Worm (Caenorhabditis elegans) whole organism, young adult: ENCODE data around the gene unc-50.

Source experiments
- B0336.3 ChIP-seq: fragments of 200-800 bp; sonication (Bioruptor generic); IDR thresholded peaks from 2 replicates; pipeline ENCODE4 v1.3.6; 2022; ENCODE audit warnings: missing genetic modification characterization, missing compliant biosample characterization
- F23B12.7 ChIP-seq: sonication (generic microtip); optimal IDR thresholded peaks from 2 replicates; lab custom pipeline; 2017; ENCODE audit warnings: missing genetic modification characterization, mild to moderate bottlenecking, missing compliant biosample characterization, antibody characterized with exemption, moderate library complexity; ENCODE audit not compliant: insufficient read depth
- F37B4.10 ChIP-seq: fragments of 200-800 bp; sonication (Bioruptor generic); IDR thresholded peaks from 2 replicates; pipeline ENCODE4 v1.3.6; 2022; ENCODE audit warnings: missing genetic modification characterization, missing compliant biosample characterization
- F55B11.4 ChIP-seq: sonication (generic microtip); optimal IDR thresholded peaks from 2 replicates; lab custom pipeline; 2016; ENCODE audit warnings: missing compliant biosample characterization, missing genetic modification characterization, borderline replicate concordance; ENCODE audit not compliant: insufficient read depth
- F57C9.4 ChIP-seq: sonication (generic microtip); optimal IDR thresholded peaks from 2 replicates; lab custom pipeline; 2017; ENCODE audit warnings: mild to moderate bottlenecking, missing genetic modification characterization, missing compliant biosample characterization
- K11D2.4 ChIP-seq: fragments of 200-800 bp; sonication (Bioruptor generic); IDR thresholded peaks from 2 replicates; pipeline ENCODE4 v1.3.6; 2022; ENCODE audit warnings: missing genetic modification reagents, missing genetic modification characterization, missing compliant biosample characterization
- K12H6.12 ChIP-seq: fragments of 200-800 bp; sonication (Bioruptor generic); optimal IDR thresholded peaks from 2 replicates; lab custom pipeline; 2018; ENCODE audit warnings: mild to moderate bottlenecking, missing genetic modification characterization, missing compliant biosample characterization
- ZK185.1 ChIP-seq: sonication (generic microtip); optimal IDR thresholded peaks from 2 replicates; lab custom pipeline; 2016; ENCODE audit warnings: mild to moderate bottlenecking, missing genetic modification characterization, missing compliant biosample characterization; ENCODE audit not compliant: poor library complexity, severe bottlenecking
- ama-1 ChIP-seq, 3 experiments: fragments of 150-350 bp in 1 of 3; sonication (generic microtip) in 2 of 3; optimal IDR thresholded peaks; 2 replicates each; lab custom pipeline; 2014 to 2018; ENCODE audit warnings: missing biosample characterization in 2 of 3, missing genetic modification characterization in 2 of 3, missing genetic modification reagents in 2 of 3
- aptf-3 ChIP-seq: fragments of 200-800 bp; sonication (Bioruptor generic); IDR thresholded peaks from 2 replicates; pipeline ENCODE4 v1.3.6; 2022; ENCODE audit warnings: missing genetic modification characterization, missing compliant biosample characterization
- athp-1 ChIP-seq: sonication (generic microtip); optimal IDR thresholded peaks from 2 replicates; lab custom pipeline; 2017; ENCODE audit warnings: mild to moderate bottlenecking, missing genetic modification characterization, missing compliant biosample characterization
- attf-3 ChIP-seq: fragments of 200-800 bp; sonication (Bioruptor generic); conservative IDR thresholded peaks from 2 replicates; pipeline ENCODE4 v1.3.6; 2022; ENCODE audit warnings: missing genetic modification reagents, missing genetic modification characterization, missing compliant biosample characterization
- attf-5 ChIP-seq: fragments of 200-800 bp; sonication (Bioruptor generic); optimal IDR thresholded peaks from 2 replicates; lab custom pipeline; 2018; ENCODE audit warnings: mild to moderate bottlenecking, missing genetic modification characterization, missing compliant biosample characterization
- ceh-27 ChIP-seq: fragments of 200-800 bp; sonication (Bioruptor generic); optimal IDR thresholded peaks from 2 replicates; lab custom pipeline; 2018; ENCODE audit warnings: mild to moderate bottlenecking, missing genetic modification characterization, moderate library complexity, missing compliant biosample characterization
- ceh-40 ChIP-seq: fragments of 200-800 bp; sonication (Bioruptor generic); IDR thresholded peaks from 2 replicates; pipeline ENCODE4 v1.3.6; 2022; ENCODE audit warnings: missing genetic modification characterization, missing compliant biosample characterization
- ceh-91 ChIP-seq: fragments of 200-800 bp; sonication (Bioruptor generic); IDR thresholded peaks from 2 replicates; pipeline ENCODE4 v1.3.6; 2022; ENCODE audit warnings: missing genetic modification reagents, missing genetic modification characterization, missing compliant biosample characterization
- die-1 ChIP-seq: sonication (generic microtip); optimal IDR thresholded peaks from 2 replicates; lab custom pipeline; 2016; ENCODE audit warnings: missing genotype, mild to moderate bottlenecking, missing genetic modification characterization, missing compliant biosample characterization
- dox-1 ChIP-seq: fragments of 200-800 bp; sonication (Bioruptor generic); IDR thresholded peaks from 2 replicates; pipeline ENCODE4 v1.3.6; 2022; ENCODE audit warnings: missing genetic modification reagents, missing genetic modification characterization, missing compliant biosample characterization
- egl-18 ChIP-seq: fragments of 200-800 bp; sonication (Bioruptor generic); IDR thresholded peaks from 2 replicates; pipeline ENCODE4 v1.3.6; 2022; ENCODE audit warnings: missing genetic modification reagents, missing genetic modification characterization, missing compliant biosample characterization
- egl-44 ChIP-seq: fragments of 200-800 bp; sonication (Bioruptor generic); IDR thresholded peaks from 2 replicates; pipeline ENCODE4 v1.3.6; 2022; ENCODE audit warnings: missing genetic modification reagents, missing genetic modification characterization, missing compliant biosample characterization
- ekl-4 ChIP-seq: fragments of 200-800 bp; sonication (Bioruptor generic); IDR thresholded peaks from 2 replicates; pipeline ENCODE4 v1.3.6; 2022; ENCODE audit warnings: missing genetic modification reagents, missing genetic modification characterization, missing compliant biosample characterization
- hlh-26 ChIP-seq: fragments of 200-800 bp; sonication (Bioruptor generic); conservative IDR thresholded peaks from 2 replicates; pipeline ENCODE4 v1.3.6; 2022; ENCODE audit warnings: missing genetic modification reagents, missing genetic modification characterization, missing compliant biosample characterization
- hmg-1.2 ChIP-seq: fragments of 200-800 bp; sonication (Bioruptor generic); IDR thresholded peaks from 2 replicates; pipeline ENCODE4 v1.3.6; 2022; ENCODE audit warnings: missing genetic modification reagents, missing genetic modification characterization, missing compliant biosample characterization
- hrde-1 ChIP-seq: sonication (generic microtip); optimal IDR thresholded peaks from 2 replicates; lab custom pipeline; 2016; ENCODE audit warnings: missing genetic modification characterization, mild to moderate bottlenecking, missing compliant biosample characterization, moderate library complexity, missing genotype, missing genetic modification reagents, borderline replicate concordance
- lag-1 ChIP-seq: fragments of 200-800 bp; sonication (Bioruptor generic); IDR thresholded peaks from 2 replicates; pipeline ENCODE4 v1.3.6; 2022; ENCODE audit warnings: missing genetic modification reagents, missing genetic modification characterization, missing compliant biosample characterization
- let-607 ChIP-seq, 2 experiments: fragments of 200-800 bp in 1 of 2; sonication (Bioruptor generic) in 1 of 2; sonication (generic microtip) in 1 of 2; optimal IDR thresholded peaks; 2 replicates each; lab custom pipeline; 2016 to 2018; ENCODE audit warnings: mild to moderate bottlenecking in 2 of 2, missing compliant biosample characterization in 2 of 2, missing genetic modification characterization in 2 of 2, moderate library complexity in 2 of 2, missing genotype in 1 of 2
- lin-35 ChIP-seq, 3 experiments: fragments of 150-350 bp in 2 of 3; sonication (generic microtip) in 1 of 3; optimal IDR thresholded peaks; 2 replicates each; lab custom pipeline; 2014 to 2018; ENCODE audit warnings: missing biosample characterization in 3 of 3, missing genetic modification characterization in 3 of 3, missing genetic modification reagents in 3 of 3
- lin-54 ChIP-seq: fragments of 200-800 bp; sonication (Bioruptor generic); optimal IDR thresholded peaks from 2 replicates; lab custom pipeline; 2018; ENCODE audit warnings: mild to moderate bottlenecking, missing genetic modification characterization, missing compliant biosample characterization
- madf-10 ChIP-seq: sonication (generic microtip); optimal IDR thresholded peaks from 2 replicates; lab custom pipeline; 2016; ENCODE audit warnings: mild to moderate bottlenecking, missing genetic modification characterization, missing compliant biosample characterization
- madf-3 ChIP-seq: fragments of 200-800 bp; sonication (Bioruptor generic); IDR thresholded peaks from 2 replicates; pipeline ENCODE4 v1.3.6; 2022; ENCODE audit warnings: missing genetic modification reagents, missing genetic modification characterization, missing compliant biosample characterization
- madf-6 ChIP-seq: fragments of 200-800 bp; sonication (Bioruptor generic); IDR thresholded peaks from 2 replicates; pipeline ENCODE4 v1.3.6; 2022; ENCODE audit warnings: missing genetic modification reagents, missing genetic modification characterization, missing compliant biosample characterization
- madf-8 ChIP-seq: fragments of 200-800 bp; sonication (Bioruptor generic); conservative IDR thresholded peaks from 2 replicates; pipeline ENCODE4 v1.3.6; 2022; ENCODE audit warnings: missing genetic modification reagents, missing genetic modification characterization, missing compliant biosample characterization
- nfya-2 ChIP-seq: fragments of 200-800 bp; sonication (Bioruptor generic); IDR thresholded peaks from 2 replicates; pipeline ENCODE4 v1.3.6; 2022; ENCODE audit warnings: missing genetic modification reagents, missing genetic modification characterization, missing compliant biosample characterization
- nfyb-1 ChIP-seq: fragments of 200-800 bp; sonication (Bioruptor generic); IDR thresholded peaks from 2 replicates; pipeline ENCODE4 v1.3.6; 2022; ENCODE audit warnings: missing genetic modification reagents, missing genetic modification characterization, missing compliant biosample characterization
- nhr-120 ChIP-seq: fragments of 200-800 bp; sonication (Bioruptor generic); IDR thresholded peaks from 2 replicates; pipeline ENCODE4 v1.3.6; 2022; ENCODE audit warnings: missing genetic modification characterization, missing compliant biosample characterization
- nhr-80 ChIP-seq: sonication (generic microtip); optimal IDR thresholded peaks from 2 replicates; lab custom pipeline; 2016; ENCODE audit warnings: missing genetic modification characterization, missing compliant biosample characterization
- pbrm-1 ChIP-seq: fragments of 200-800 bp; sonication (Bioruptor generic); IDR thresholded peaks from 2 replicates; pipeline ENCODE4 v1.3.6; 2022; ENCODE audit warnings: missing genetic modification reagents, missing genetic modification characterization, missing compliant biosample characterization
- rcor-1 ChIP-seq: fragments of 200-800 bp; sonication (Bioruptor generic); IDR thresholded peaks from 2 replicates; pipeline ENCODE4 v1.3.6; 2022; ENCODE audit warnings: missing genetic modification reagents, missing genetic modification characterization, missing compliant biosample characterization
- repo-1 ChIP-seq: sonication (generic microtip); optimal IDR thresholded peaks from 2 replicates; lab custom pipeline; 2017; ENCODE audit warnings: mild to moderate bottlenecking, missing genetic modification characterization, missing compliant biosample characterization
- sptf-2 ChIP-seq: fragments of 200-800 bp; sonication (Bioruptor generic); optimal IDR thresholded peaks from 2 replicates; lab custom pipeline; 2018; ENCODE audit warnings: mild to moderate bottlenecking, missing genetic modification characterization, missing compliant biosample characterization
- tbp1 ChIP-seq: fragments of 200-800 bp; sonication (Bioruptor generic); optimal IDR thresholded peaks from 2 replicates; lab custom pipeline; 2018; ENCODE audit warnings: mild to moderate bottlenecking, missing genetic modification characterization, missing compliant biosample characterization
- tlf-1 ChIP-seq: fragments of 200-800 bp; sonication (Bioruptor generic); optimal IDR thresholded peaks from 2 replicates; lab custom pipeline; 2018; ENCODE audit warnings: mild to moderate bottlenecking, missing genetic modification characterization, missing compliant biosample characterization
- xnd-1 ChIP-seq: sonication (generic microtip); optimal IDR thresholded peaks from 2 replicates; lab custom pipeline; 2016; ENCODE audit warnings: missing genotype, missing genetic modification reagents, missing genetic modification characterization, missing compliant biosample characterization
- zim-3 ChIP-seq: sonication (generic microtip); optimal IDR thresholded peaks from 2 replicates; lab custom pipeline; 2017; ENCODE audit warnings: mild to moderate bottlenecking, missing genetic modification characterization, moderate library complexity, missing compliant biosample characterization
- ztf-18 ChIP-seq: sonication (generic microtip); optimal IDR thresholded peaks from 2 replicates; lab custom pipeline; 2016; ENCODE audit warnings: missing genotype, mild to moderate bottlenecking, missing genetic modification characterization, missing compliant biosample characterization
- ztf-22 ChIP-seq: fragments of 200-800 bp; sonication (Bioruptor generic); optimal IDR thresholded peaks from 2 replicates; lab custom pipeline; 2018; ENCODE audit warnings: mild to moderate bottlenecking, missing genetic modification characterization, moderate library complexity, missing compliant biosample characterization
- ztf-25 ChIP-seq: fragments of 200-800 bp; sonication (Bioruptor generic); IDR thresholded peaks from 2 replicates; pipeline ENCODE4 v1.3.6; 2022; ENCODE audit warnings: missing genetic modification reagents, missing genetic modification characterization, missing compliant biosample characterization

unc-50 gene

ce11 chrIII:10333961-10334542 is 16.1 kb upstream of the unc-50 start, which contains the start of the genes jmjd-4 and mev-1 (continued):
- no peak for TF ChIP-seq ceh-40 (GFP tag; lab: Robert Waterston, UW)
- no peak for TF ChIP-seq ztf-25 (GFP tag; lab: Robert Waterston, UW)
- no peak for TF ChIP-seq lag-1 (GFP tag; lab: Robert Waterston, UW)
- TF ChIP-seq F55B11.4 (tag; lab: Kevin White, UChicago): no peak
- peak; percentile 82 for TF ChIP-seq tlf-1 (GFP tag; lab: Kevin White, UChicago)
- no peak for TF ChIP-seq nhr-120 (GFP tag; lab: Robert Waterston, UW)
- TF ChIP-seq madf-6: peak; percentile 87
- TF ChIP-seq repo-1 (tag; lab: Kevin White, UChicago): peak; percentile 77
- no peak for TF ChIP-seq attf-3
- no peak for TF ChIP-seq sptf-2
- peak; percentile 3 for TF ChIP-seq madf-10 (tag; lab: Kevin White, UChicago)
- TF ChIP-seq hrde-1 (tag; lab: Kevin White, UChicago): no peak
- no peak for TF ChIP-seq die-1 (tag; lab: Kevin White, UChicago)
- peak; percentile 94 for TF ChIP-seq dox-1 (GFP tag; lab: Robert Waterston, UW)
- 0 out of 2 replicates have a peak, but pooled peaks have one; percentile 8 for TF ChIP-seq F37B4.10 (GFP tag; lab: Robert Waterston, UW)
- peak; percentile 58 for TF ChIP-seq ztf-22 (GFP tag; lab: Kevin White, UChicago)
- TF ChIP-seq attf-5 (GFP tag; lab: Kevin White, UChicago): peak; percentile 92
- TF ChIP-seq egl-44 (GFP tag; lab: Robert Waterston, UW): peak; percentile 66; the same call in 1 of the 2 replicates
- TF ChIP-seq ztf-18 (tag; lab: Kevin White, UChicago): peak; percentile 98
- TF ChIP-seq xnd-1 (tag; lab: Kevin White, UChicago): peak; percentile 76
- peak; percentile 84 for TF ChIP-seq nfyb-1
- TF ChIP-seq pbrm-1 (GFP tag; lab: Robert Waterston, UW): peak; percentile 86
- no peak for TF ChIP-seq nfya-2
- TF ChIP-seq aptf-3 (GFP tag; lab: Robert Waterston, UW): no peak
- TF ChIP-seq ama-1 (optimal IDR thresholded peaks at IDR 0.05; lab: Kevin White, UChicago): no peak
- no peak for TF ChIP-seq ama-1 (GFP tag; optimal IDR thresholded peaks at IDR 0.05; lab: Kevin White, UChicago)
- TF ChIP-seq K11D2.4 (GFP tag; lab: Robert Waterston, UW): peak; percentile 90
- peak; percentile 80 for TF ChIP-seq madf-3
- TF ChIP-seq F57C9.4 (tag; lab: Kevin White, UChicago): no peak
- TF ChIP-seq tbp1 (GFP tag; lab: Kevin White, UChicago): peak; percentile 66
- peak; percentile 67 for TF ChIP-seq hmg-1.2 (GFP tag; lab: Robert Waterston, UW)
- TF ChIP-seq madf-8: peak; percentile 77
- peak in 1 of 3 experiments; percentile 87 for TF ChIP-seq lin-35 (GFP tag; optimal IDR thresholded peaks at IDR 0.05; lab: Kevin White, UChicago)
- TF ChIP-seq zim-3 (tag; lab: Kevin White, UChicago): no peak
- peak; percentile 92 for TF ChIP-seq lin-54
- peak; percentile 53 for TF ChIP-seq ceh-91 (GFP tag; lab: Robert Waterston, UW)
- peak; percentile 58 for TF ChIP-seq F23B12.7 (tag; lab: Kevin White, UChicago)
- no peak for TF ChIP-seq hlh-26 (GFP tag; lab: Robert Waterston, UW)
- peak; percentile 84 for TF ChIP-seq nhr-80 (tag; lab: Kevin White, UChicago)
- TF ChIP-seq K12H6.12: peak; percentile 55
- TF ChIP-seq athp-1 (tag; lab: Kevin White, UChicago): peak; percentile 7
- TF ChIP-seq ekl-4 (GFP tag; lab: Robert Waterston, UW): peak; percentile 80
- peak; percentile 58 to 75 for TF ChIP-seq let-607 (tag; optimal IDR thresholded peaks at IDR 0.05; lab: Kevin White, UChicago)
- TF ChIP-seq ZK185.1: peak; percentile 51
- TF ChIP-seq B0336.3: peak; percentile 94
- peak; percentile 81 for TF ChIP-seq rcor-1 (GFP tag; lab: Robert Waterston, UW)
- no peak for TF ChIP-seq egl-18 (GFP tag; lab: Robert Waterston, UW)
- peak; percentile 61 for TF ChIP-seq ceh-27 (GFP tag; lab: Kevin White, UChicago)
